Fruit fly (Drosophila melanogaster) whole organism, adult: ENCODE data around the gene CG13375.

Experiments used
- CG7045 ChIP-seq: fragments of 200-800 bp; sonication (Bioruptor generic); optimal IDR thresholded peaks from 2 replicates; lab custom pipeline; 2017; ENCODE audit warnings: missing biosample characterization, mild to moderate bottlenecking, missing genetic modification characterization
- Hr96 ChIP-seq: fragments of 200-800 bp; sonication (Bioruptor generic); optimal IDR thresholded peaks from 2 replicates; lab custom pipeline; 2016; ENCODE audit warnings: missing biosample characterization, missing genetic modification characterization
- bab1 ChIP-seq: fragments of 200-800 bp; sonication (Bioruptor generic); optimal IDR thresholded peaks from 3 replicates; lab custom pipeline; 2019; ENCODE audit warnings: missing biosample characterization, mild to moderate bottlenecking, missing genetic modification characterization, moderate library complexity
- tj ChIP-seq: fragments of 200-800 bp; sonication (Bioruptor generic); optimal IDR thresholded peaks from 3 replicates; lab custom pipeline; 2017; ENCODE audit warnings: missing biosample characterization, mild to moderate bottlenecking, missing genetic modification characterization, moderate library complexity

- TF ChIP-seq Hr96 (GFP tag; lab: Kevin White, UChicago) (no peak), CG7045 (GFP tag; lab: Kevin White, UChicago) (no peak), tj (GFP tag; lab: Kevin White, UChicago) (no peak), bab1 (GFP tag; lab: Kevin White, UChicago) (no peak)
Observed at dm6 chrX:333942-334341, 39.2 kb upstream of the CG13375 start.
